Fruit fly (Drosophila melanogaster): Measurements from ENCODE around the gene aln.

DNA sequence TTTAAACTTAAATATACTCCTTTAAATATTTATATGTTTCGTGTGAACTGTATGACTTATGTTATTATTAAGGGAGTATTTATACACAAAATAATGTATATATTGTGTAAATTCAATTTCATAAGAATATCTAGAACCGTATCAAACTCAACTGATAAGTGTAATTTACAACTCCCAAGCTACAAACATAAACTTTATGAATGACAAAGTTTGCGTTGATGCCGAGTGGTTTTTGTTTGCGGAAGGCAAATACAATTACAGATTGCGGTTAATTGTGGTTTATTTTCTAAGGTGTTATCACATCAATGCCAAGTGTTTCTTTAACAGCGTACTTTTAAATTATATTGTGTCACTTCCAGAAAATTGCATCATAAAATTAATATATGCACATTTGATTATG lies 33.2 kb upstream of the aln start:
- TF ChIP-seq CTCF (optimal IDR thresholded peaks at IDR 0.05) (no peak), CG8478 (optimal IDR thresholded peaks at IDR 0.05) (no peak)

Data from S2 (cell line).